Worm (Caenorhabditis elegans) whole organism, mixed stage, embryonic: ENCODE results near the gene bcf-1.

Experiments
- M03D4.4 ChIP-seq: sonication (generic microtip); optimal IDR thresholded peaks from 2 replicates; lab custom pipeline; 2017; ENCODE audit warnings: mild to moderate bottlenecking, missing genetic modification characterization, missing compliant biosample characterization
- bed-3 ChIP-seq: fragments of 200-800 bp; sonication (Bioruptor generic); optimal IDR thresholded peaks from 3 replicates; lab custom pipeline; 2018; ENCODE audit warnings: mild to moderate bottlenecking, missing genetic modification characterization, moderate library complexity, missing compliant biosample characterization
- blmp-1 ChIP-seq: fragments of 150-350 bp; optimal IDR thresholded peaks from 2 replicates; lab custom pipeline; 2014; ENCODE audit warnings: missing biosample characterization, missing genetic modification characterization
- ceh-39 ChIP-seq: fragments of 150-350 bp; optimal IDR thresholded peaks from 2 replicates; lab custom pipeline; 2014; ENCODE audit warnings: missing biosample characterization, missing genetic modification characterization
- ces-1 ChIP-seq: fragments of 150-350 bp; optimal IDR thresholded peaks from 2 replicates; lab custom pipeline; 2014; ENCODE audit warnings: missing biosample characterization, missing genetic modification reagents, missing genetic modification characterization
- drap-1 ChIP-seq: fragments of 200-800 bp; sonication (Bioruptor generic); optimal IDR thresholded peaks from 3 replicates; lab custom pipeline; 2018; ENCODE audit warnings: mild to moderate bottlenecking, missing genetic modification characterization, missing compliant biosample characterization
- elt-1 ChIP-seq: sonication (generic microtip); optimal IDR thresholded peaks from 2 replicates; lab custom pipeline; 2017; ENCODE audit warnings: missing genetic modification characterization, mild to moderate bottlenecking, missing compliant biosample characterization, antibody characterized with exemption, moderate library complexity, borderline replicate concordance; ENCODE audit not compliant: insufficient read depth
- elt-3 ChIP-seq: fragments of 150-350 bp; optimal IDR thresholded peaks from 2 replicates; lab custom pipeline; 2014; ENCODE audit warnings: missing biosample characterization, missing genetic modification characterization
- flh-1 ChIP-seq: fragments of 200-800 bp; sonication (Bioruptor generic); optimal IDR thresholded peaks from 2 replicates; lab custom pipeline; 2018; ENCODE audit warnings: mild to moderate bottlenecking, missing genetic modification characterization, moderate library complexity, missing compliant biosample characterization
- ham-2 ChIP-seq: fragments of 200-800 bp; sonication (Bioruptor generic); optimal IDR thresholded peaks from 2 replicates; lab custom pipeline; 2018; ENCODE audit warnings: mild to moderate bottlenecking, missing genetic modification characterization, missing compliant biosample characterization
- hlh-1 ChIP-seq: fragments of 150-350 bp; optimal IDR thresholded peaks from 2 replicates; lab custom pipeline; 2014; ENCODE audit warnings: missing biosample characterization, missing genetic modification reagents, missing genetic modification characterization
- lin-32 ChIP-seq: fragments of 200-800 bp; sonication (Bioruptor generic); optimal IDR thresholded peaks from 2 replicates; lab custom pipeline; 2018; ENCODE audit warnings: mild to moderate bottlenecking, missing genetic modification characterization, missing compliant biosample characterization
- lsy-2 ChIP-seq: fragments of 150-350 bp; optimal IDR thresholded peaks from 2 replicates; lab custom pipeline; 2014; ENCODE audit warnings: missing biosample characterization, missing genetic modification characterization
- mab-5 ChIP-seq: fragments of 150-350 bp; optimal IDR thresholded peaks from 2 replicates; lab custom pipeline; 2014; ENCODE audit warnings: missing biosample characterization, missing genetic modification characterization
- mep-1 ChIP-seq: fragments of 150-350 bp; optimal IDR thresholded peaks from 2 replicates; lab custom pipeline; 2017; ENCODE audit warnings: missing biosample characterization, missing genetic modification reagents, missing genetic modification characterization, inconsistent platforms
- mls-2 ChIP-seq: sonication (generic microtip); optimal IDR thresholded peaks from 2 replicates; lab custom pipeline; 2016; ENCODE audit warnings: mild to moderate bottlenecking, missing genetic modification characterization, moderate library complexity, missing compliant biosample characterization
- nhr-2 ChIP-seq: fragments of 150-350 bp; optimal IDR thresholded peaks from 2 replicates; lab custom pipeline; 2014; ENCODE audit warnings: missing biosample characterization, missing genetic modification characterization
- nhr-237 ChIP-seq: fragments of 150-350 bp; optimal IDR thresholded peaks from 2 replicates; lab custom pipeline; 2014; ENCODE audit warnings: missing biosample characterization, missing genetic modification characterization
- nhr-28 ChIP-seq: fragments of 150-350 bp; optimal IDR thresholded peaks from 2 replicates; lab custom pipeline; 2014; ENCODE audit warnings: missing biosample characterization, missing genetic modification characterization
- nhr-76 ChIP-seq: sonication (generic microtip); optimal IDR thresholded peaks from 2 replicates; lab custom pipeline; 2017; ENCODE audit warnings: missing biosample characterization, missing genetic modification characterization
- pha-4 ChIP-seq: fragments of 150-350 bp; optimal IDR thresholded peaks from 2 replicates; lab custom pipeline; 2018; ENCODE audit warnings: missing biosample characterization, missing genetic modification reagents, missing genetic modification characterization
- sem-2 ChIP-seq: fragments of 200-800 bp; sonication (Bioruptor generic); optimal IDR thresholded peaks from 2 replicates; lab custom pipeline; 2018; ENCODE audit warnings: mild to moderate bottlenecking, missing genetic modification characterization, missing compliant biosample characterization
- sptf-1 ChIP-seq: sonication (generic microtip); optimal IDR thresholded peaks from 2 replicates; lab custom pipeline; 2017; ENCODE audit warnings: mild to moderate bottlenecking, missing genetic modification characterization, moderate library complexity, missing compliant biosample characterization
- unc-120 ChIP-seq: sonication (generic microtip); optimal IDR thresholded peaks from 2 replicates; lab custom pipeline; 2017; ENCODE audit warnings: missing genetic modification characterization, missing compliant biosample characterization; ENCODE audit not compliant: poor library complexity, severe bottlenecking
- unc-39 ChIP-seq: fragments of 150-350 bp; optimal IDR thresholded peaks from 2 replicates; lab custom pipeline; 2014; ENCODE audit warnings: missing biosample characterization, missing genetic modification characterization
- unc-62 ChIP-seq: fragments of 150-350 bp; optimal IDR thresholded peaks from 2 replicates; lab custom pipeline; 2014; ENCODE audit warnings: missing biosample characterization, missing genetic modification reagents, missing genetic modification characterization
- zip-8 ChIP-seq: fragments of 150-350 bp; optimal IDR thresholded peaks from 2 replicates; lab custom pipeline; 2014; ENCODE audit warnings: missing biosample characterization, missing genetic modification characterization

Gene bcf-1

ce11 chrV:6355975-6356441, 52.6 kb downstream of the bcf-1 start, which contains the start of gene bcl-11:
Gene bcl-11 (plus strand): TSS chrV:6356025.
- no peak for TF ChIP-seq mls-2
- no peak for TF ChIP-seq hlh-1 (tag; lab: Kevin White, UChicago)
- no peak for TF ChIP-seq zip-8 (tag; lab: Kevin White, UChicago)
- no peak for TF ChIP-seq nhr-28 (tag; lab: Kevin White, UChicago)
- TF ChIP-seq bed-3 (GFP tag; lab: Kevin White, UChicago), result no peak
- no peak for TF ChIP-seq nhr-2 (tag; lab: Kevin White, UChicago)
- TF ChIP-seq drap-1 (GFP tag; lab: Kevin White, UChicago), result no peak
- no peak for TF ChIP-seq ham-2 (GFP tag; lab: Kevin White, UChicago)
- no peak for TF ChIP-seq lsy-2 (tag; lab: Kevin White, UChicago)
- no peak for TF ChIP-seq nhr-237 (tag; lab: Kevin White, UChicago)
- TF ChIP-seq elt-3 (tag; lab: Kevin White, UChicago), result no peak
- no peak for TF ChIP-seq elt-1 (tag; lab: Kevin White, UChicago)
- TF ChIP-seq sem-2 (GFP tag; lab: Kevin White, UChicago), result no peak
- no peak for TF ChIP-seq unc-39 (tag; lab: Kevin White, UChicago)
- TF ChIP-seq, all 35 proteins: peak for 0

ce11 chrV:6355412-6355811, 53.2 kb downstream of the bcf-1 start:
- TF ChIP-seq M03D4.4 (tag; lab: Kevin White, UChicago) (no peak), unc-39 (tag; lab: Kevin White, UChicago) (no peak), drap-1 (GFP tag; lab: Kevin White, UChicago) (no peak), elt-3 (tag; lab: Kevin White, UChicago) (no peak), flh-1 (GFP tag; lab: Kevin White, UChicago) (no peak), nhr-76 (tag; lab: Kevin White, UChicago) (no peak), ces-1 (GFP tag; lab: Kevin White, UChicago) (no peak), unc-62 (GFP tag; lab: Kevin White, UChicago) (no peak)

ce11 chrV:6354786-6355185, 53.8 kb downstream of the bcf-1 start:
- TF ChIP-seq lsy-2 (tag; lab: Kevin White, UChicago), result no peak
- no peak for TF ChIP-seq mab-5 (tag; lab: Kevin White, UChicago)

ce11 chrV:6354202-6354601, 54.4 kb downstream of the bcf-1 start:
- TF ChIP-seq unc-120 (no peak), blmp-1 (tag; lab: Kevin White, UChicago) (peak; percentile 99), sptf-1 (tag; lab: Kevin White, UChicago) (peak; percentile 1), ham-2 (GFP tag; lab: Kevin White, UChicago) (peak; percentile 85), elt-1 (tag; lab: Kevin White, UChicago) (peak; percentile 65), M03D4.4 (tag; lab: Kevin White, UChicago) (no peak), pha-4 (tag; lab: Kevin White, UChicago) (no peak), elt-3 (tag; lab: Kevin White, UChicago) (no peak), ceh-39 (tag; lab: Kevin White, UChicago) (no peak)

ce11 chrV:6353182-6353780, 55.3 kb downstream of the bcf-1 start:
- TF ChIP-seq lin-32 (GFP tag; lab: Kevin White, UChicago) (no peak), blmp-1 (tag; lab: Kevin White, UChicago) (peak; percentile 77), bed-3 (GFP tag; lab: Kevin White, UChicago) (no peak)

ce11 chrV:6352350-6352749, 56.2 kb downstream of the bcf-1 start:
- TF ChIP-seq blmp-1 (tag; lab: Kevin White, UChicago), result peak; percentile 98
- TF ChIP-seq ham-2 (GFP tag; lab: Kevin White, UChicago), result peak; percentile 84
- TF ChIP-seq sptf-1 (tag; lab: Kevin White, UChicago), result no peak
- no peak for TF ChIP-seq mep-1 (tag; lab: Kevin White, UChicago)
- no peak for TF ChIP-seq zip-8 (tag; lab: Kevin White, UChicago)
- no peak for TF ChIP-seq hlh-1 (tag; lab: Kevin White, UChicago)
